Fruit fly (Drosophila melanogaster) whole organism, embryonic: Measurements from ENCODE around the gene eas.

Experiments used
- Aef1 ChIP-seq: fragments of 200-800 bp; sonication (Bioruptor generic); IDR thresholded peaks from 3 replicates; pipeline ENCODE4 v1.3.6; 2022; ENCODE audit warnings: missing biosample characterization, missing genetic modification characterization
- CG13894 ChIP-seq: fragments of 200-800 bp; sonication (Bioruptor generic); optimal IDR thresholded peaks from 3 replicates; lab custom pipeline; 2018; ENCODE audit warnings: missing biosample characterization, mild to moderate bottlenecking, missing genetic modification characterization, moderate library complexity
- CG15011 ChIP-seq: fragments of 200-800 bp; sonication (Bioruptor generic); optimal IDR thresholded peaks from 3 replicates; lab custom pipeline; 2018; ENCODE audit warnings: missing biosample characterization, mild to moderate bottlenecking, missing genetic modification characterization
- CG15696 ChIP-seq: fragments of 200-800 bp; sonication (Bioruptor generic); optimal IDR thresholded peaks from 2 replicates; lab custom pipeline; 2019; ENCODE audit warnings: missing biosample characterization, mild to moderate bottlenecking, missing genetic modification characterization, moderate library complexity
- CG1602 ChIP-seq: fragments of 200-800 bp; sonication (Bioruptor generic); optimal IDR thresholded peaks from 3 replicates; lab custom pipeline; 2016; ENCODE audit warnings: missing biosample characterization, missing genetic modification characterization
- CG16813 ChIP-seq: fragments of 200-800 bp; sonication (Bioruptor generic); IDR thresholded peaks from 3 replicates; pipeline ENCODE4 v1.3.6; 2022; ENCODE audit warnings: missing biosample characterization, missing genetic modification characterization; ENCODE audit not compliant: partially characterized antibody
- CG17385 ChIP-seq: fragments of 200-800 bp; sonication (Bioruptor generic); optimal IDR thresholded peaks from 3 replicates; lab custom pipeline; 2018; ENCODE audit warnings: missing biosample characterization, mild to moderate bottlenecking, missing genetic modification characterization
- CG17912 ChIP-seq: fragments of 200-800 bp; sonication (Bioruptor generic); optimal IDR thresholded peaks from 2 replicates; lab custom pipeline; 2018; ENCODE audit warnings: missing biosample characterization, mild to moderate bottlenecking, missing genetic modification characterization
- CG18476 ChIP-seq: fragments of 200-800 bp; sonication (Bioruptor generic); optimal IDR thresholded peaks from 2 replicates; lab custom pipeline; 2016; ENCODE audit warnings: missing biosample characterization, mild to moderate bottlenecking, missing genetic modification characterization
- CG2712 ChIP-seq: fragments of 200-800 bp; optimal IDR thresholded peaks from 3 replicates; lab custom pipeline; 2019; ENCODE audit warnings: missing biosample characterization, mild to moderate bottlenecking, missing genetic modification characterization, moderate library complexity
- CG31365 ChIP-seq: fragments of 200-800 bp; sonication (Bioruptor generic); optimal IDR thresholded peaks from 2 replicates; lab custom pipeline; 2018; ENCODE audit warnings: missing biosample characterization, mild to moderate bottlenecking, missing genetic modification characterization
- CG3281 ChIP-seq: fragments of 200-800 bp; sonication (Bioruptor generic); optimal IDR thresholded peaks from 3 replicates; lab custom pipeline; 2017; ENCODE audit warnings: missing biosample characterization, mild to moderate bottlenecking, missing genetic modification characterization
- CG33213 ChIP-seq: fragments of 200-800 bp; sonication (Bioruptor generic); optimal IDR thresholded peaks from 3 replicates; lab custom pipeline; 2016; ENCODE audit warnings: missing biosample characterization, missing genetic modification characterization
- CG6683 ChIP-seq: fragments of 200-800 bp; sonication (Bioruptor generic); optimal IDR thresholded peaks from 2 replicates; lab custom pipeline; 2017; ENCODE audit warnings: missing biosample characterization, mild to moderate bottlenecking, missing genetic modification characterization, missing genetic modification reagents
- CG6689 ChIP-seq: fragments of 200-800 bp; sonication (Bioruptor generic); IDR thresholded peaks from 2 replicates; pipeline ENCODE4 v1.3.6; 2022; ENCODE audit warnings: missing biosample characterization, missing genetic modification characterization
- Camta ChIP-seq: fragments of 200-800 bp; sonication (Bioruptor generic); optimal IDR thresholded peaks from 2 replicates; lab custom pipeline; 2016; ENCODE audit warnings: missing biosample characterization, missing genetic modification characterization
- CrebB ChIP-seq: fragments of 200-800 bp; sonication (Bioruptor generic); optimal IDR thresholded peaks from 3 replicates; lab custom pipeline; 2018; ENCODE audit warnings: missing biosample characterization, mild to moderate bottlenecking, missing genetic modification characterization
- Deaf1 ChIP-seq: fragments of 200-800 bp; optimal IDR thresholded peaks from 3 replicates; lab custom pipeline; 2019; ENCODE audit warnings: missing biosample characterization, mild to moderate bottlenecking, missing genetic modification characterization, moderate library complexity
- HmgZ ChIP-seq: fragments of 200-800 bp; sonication (Bioruptor generic); optimal IDR thresholded peaks from 2 replicates; lab custom pipeline; 2018; ENCODE audit warnings: missing biosample characterization, mild to moderate bottlenecking, missing genetic modification characterization
- Lhr ChIP-seq: fragments of 200-800 bp; sonication (Bioruptor generic); optimal IDR thresholded peaks from 3 replicates; lab custom pipeline; 2017; ENCODE audit warnings: mild to moderate bottlenecking, missing biosample characterization, missing genetic modification reagents, missing genetic modification characterization
- MTF-1 ChIP-seq: fragments of 200-800 bp; sonication (Bioruptor generic); optimal IDR thresholded peaks from 2 replicates; lab custom pipeline; 2018; ENCODE audit warnings: missing biosample characterization, mild to moderate bottlenecking, missing genetic modification characterization, borderline replicate concordance
- Opbp ChIP-seq: fragments of 200-800 bp; sonication (Bioruptor generic); IDR thresholded peaks from 3 replicates; pipeline ENCODE4 v1.3.6; 2022; ENCODE audit warnings: missing biosample characterization, missing genetic modification characterization; ENCODE audit not compliant: partially characterized antibody
- Scr ChIP-seq: fragments of 200-800 bp; sonication (Bioruptor generic); IDR thresholded peaks from 2 replicates; pipeline ENCODE4 v1.3.6; 2022; ENCODE audit warnings: missing biosample characterization, missing genetic modification characterization; ENCODE audit not compliant: partially characterized antibody
- Sry-δ ChIP-seq: fragments of 200-800 bp; sonication (Bioruptor generic); optimal IDR thresholded peaks from 2 replicates; lab custom pipeline; 2016; ENCODE audit warnings: missing biosample characterization, missing genetic modification characterization
- Taf1 ChIP-seq: fragments of 200-800 bp; sonication (Bioruptor generic); IDR thresholded peaks from 2 replicates; pipeline ENCODE4 v1.3.6; 2022; ENCODE audit warnings: missing biosample characterization, missing genetic modification characterization
- bbx ChIP-seq: fragments of 200-800 bp; sonication (Bioruptor generic); IDR thresholded peaks from 2 replicates; pipeline ENCODE4 v1.3.6; 2022; ENCODE audit warnings: missing biosample characterization, missing genetic modification characterization; ENCODE audit not compliant: partially characterized antibody
- bcd ChIP-seq: fragments of 200-800 bp; sonication (Bioruptor generic); optimal IDR thresholded peaks from 2 replicates; lab custom pipeline; 2017; ENCODE audit warnings: missing biosample characterization, mild to moderate bottlenecking, missing genetic modification characterization
- bigmax ChIP-seq: fragments of 200-800 bp; sonication (Bioruptor generic); optimal IDR thresholded peaks from 2 replicates; lab custom pipeline; 2018; ENCODE audit warnings: missing biosample characterization, mild to moderate bottlenecking, missing genetic modification characterization
- cato ChIP-seq: fragments of 200-800 bp; sonication (Bioruptor generic); optimal IDR thresholded peaks from 2 replicates; lab custom pipeline; 2016; ENCODE audit warnings: missing biosample characterization, missing genetic modification characterization, borderline replicate concordance
- crp ChIP-seq, 2 experiments: fragments of 200-800 bp; sonication (Bioruptor generic); optimal IDR thresholded peaks; 2 replicates in 1 of 2; 3 replicates in 1 of 2; lab custom pipeline; 2017; ENCODE audit warnings: missing biosample characterization in 2 of 2, missing genetic modification characterization in 2 of 2, mild to moderate bottlenecking in 1 of 2, moderate library complexity in 1 of 2
- disco-r ChIP-seq: fragments of 200-800 bp; sonication (Bioruptor generic); optimal IDR thresholded peaks from 2 replicates; lab custom pipeline; 2016; ENCODE audit warnings: missing biosample characterization, missing genetic modification characterization
- dmrt11E ChIP-seq: fragments of 200-800 bp; sonication (Bioruptor generic); optimal IDR thresholded peaks from 3 replicates; lab custom pipeline; 2018; ENCODE audit warnings: missing biosample characterization, mild to moderate bottlenecking, missing genetic modification characterization, moderate library complexity
- emc ChIP-seq: fragments of 200-800 bp; sonication (Bioruptor generic); optimal IDR thresholded peaks from 2 replicates; lab custom pipeline; 2016; ENCODE audit warnings: missing biosample characterization, missing genetic modification characterization
- gce ChIP-seq: fragments of 200-800 bp; sonication (Bioruptor generic); IDR thresholded peaks from 3 replicates; pipeline ENCODE4 v1.3.6; 2022; ENCODE audit warnings: missing biosample characterization, missing genetic modification characterization
- grn ChIP-seq: fragments of 200-800 bp; sonication (Bioruptor generic); optimal IDR thresholded peaks from 3 replicates; lab custom pipeline; 2017; ENCODE audit warnings: missing biosample characterization, missing genetic modification characterization
- hbn ChIP-seq: fragments of 200-800 bp; sonication (Bioruptor generic); IDR thresholded peaks from 2 replicates; pipeline ENCODE4 v1.3.6; 2022; ENCODE audit warnings: missing biosample characterization, missing genetic modification characterization; ENCODE audit not compliant: partially characterized antibody
- lola ChIP-seq, 3 experiments: fragments of >200 bp in 2 of 3; fragments of 200-800 bp in 1 of 3; sonication (Bioruptor generic) in 1 of 3; optimal IDR thresholded peaks; 2 replicates each; lab custom pipeline; 2017 to 2019; ENCODE audit warnings: missing biosample characterization in 3 of 3, missing genetic modification characterization in 3 of 3, mild to moderate bottlenecking in 1 of 3, moderate library complexity in 1 of 3
- peb ChIP-seq: fragments of 200-800 bp; sonication (Bioruptor generic); IDR thresholded peaks from 2 replicates; pipeline ENCODE4 v1.3.6; 2022; ENCODE audit warnings: missing biosample characterization, missing genetic modification characterization
- pfk ChIP-seq: fragments of 200-800 bp; sonication (Bioruptor generic); optimal IDR thresholded peaks from 2 replicates; lab custom pipeline; 2018; ENCODE audit warnings: missing biosample characterization, mild to moderate bottlenecking, missing genetic modification characterization, moderate library complexity
- pnt ChIP-seq: fragments of 200-800 bp; sonication (Bioruptor generic); optimal IDR thresholded peaks from 3 replicates; lab custom pipeline; 2016; ENCODE audit warnings: missing biosample characterization, missing genetic modification characterization
- schlank ChIP-seq: fragments of 200-800 bp; sonication (Bioruptor generic); optimal IDR thresholded peaks from 2 replicates; lab custom pipeline; 2018; ENCODE audit warnings: missing biosample characterization, mild to moderate bottlenecking, missing genetic modification characterization
- shn ChIP-seq: fragments of 200-800 bp; sonication (Bioruptor generic); optimal IDR thresholded peaks from 3 replicates; lab custom pipeline; 2016; ENCODE audit warnings: missing biosample characterization, missing genetic modification characterization
- tgo ChIP-seq: fragments of 200-800 bp; sonication (Bioruptor generic); IDR thresholded peaks from 3 replicates; pipeline ENCODE4 v1.3.6; 2022; ENCODE audit warnings: missing biosample characterization, missing genetic modification characterization
- twi ChIP-seq: fragments of 200-800 bp; optimal IDR thresholded peaks from 2 replicates; lab custom pipeline; 2019; ENCODE audit warnings: missing biosample characterization, mild to moderate bottlenecking, missing genetic modification characterization, moderate library complexity
- unc-4 ChIP-seq: fragments of 200-800 bp; sonication (Bioruptor generic); IDR thresholded peaks from 2 replicates; pipeline ENCODE4 v1.3.6; 2022; ENCODE audit warnings: missing biosample characterization, missing genetic modification characterization; ENCODE audit not compliant: partially characterized antibody
- zfh1 ChIP-seq: fragments of 200-800 bp; sonication (Bioruptor generic); IDR thresholded peaks from 3 replicates; pipeline ENCODE4 v1.3.6; 2022; ENCODE audit warnings: missing biosample characterization, missing genetic modification characterization

Gene eas

DNA sequence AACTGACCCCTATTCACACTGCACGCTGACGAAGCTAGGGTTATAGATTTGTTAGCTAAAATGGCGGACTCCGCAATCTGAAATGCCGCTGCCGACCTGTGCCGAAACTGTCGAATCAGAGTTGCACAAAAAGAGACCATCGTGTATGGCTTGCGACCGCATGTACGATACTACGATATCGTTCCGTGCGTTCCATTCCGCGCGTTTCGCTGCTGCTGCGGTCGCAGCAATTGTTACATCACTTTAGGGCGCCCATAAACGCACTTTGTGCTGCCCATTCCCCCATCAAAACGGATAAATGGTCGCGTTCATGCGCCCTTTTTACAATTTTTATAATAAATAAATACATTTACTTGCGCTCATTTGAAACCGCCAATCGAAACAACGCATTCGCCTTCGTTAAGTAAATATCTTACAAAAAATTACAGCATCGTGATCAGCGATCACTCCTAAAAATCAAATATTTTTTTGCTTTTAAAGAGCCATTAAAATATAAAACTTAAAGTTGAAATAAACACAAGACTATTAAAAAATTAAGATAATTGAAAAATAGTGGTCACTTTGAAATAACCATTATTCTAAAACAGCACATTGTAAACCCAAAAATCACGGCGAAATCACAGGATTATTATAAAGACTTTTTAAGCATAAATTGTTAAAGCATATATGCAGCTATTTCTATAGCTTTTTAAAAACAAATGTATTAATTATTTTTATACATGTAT, 42.2 kb downstream of the eas start, which contains the start of gene Cyp1 (continued):
- TF ChIP-seq CG15696 (tag; lab: Kevin White, UChicago), result no peak

- TF ChIP-seq zfh1 (GFP tag; lab: Robert Waterston, UW) (no peak), gce (no peak), Aef1 (GFP tag; lab: Robert Waterston, UW) (no peak), CrebB (tag; lab: Kevin White, UChicago) (no peak), Camta (GFP tag; lab: Kevin White, UChicago) (no peak), CG6683 (GFP tag; lab: Kevin White, UChicago) (no peak), HmgZ (tag; lab: Kevin White, UChicago) (no peak), CG13894 (tag; lab: Kevin White, UChicago) (no peak), CG1602 (GFP tag; lab: Kevin White, UChicago) (no peak), pfk (GFP tag; lab: Kevin White, UChicago) (peak; percentile 75), CG16813 (GFP tag; lab: Robert Waterston, UW) (0 out of 3 replicates have a peak, but pooled peaks have one; percentile 42), bigmax (GFP tag; lab: Kevin White, UChicago) (no peak), bcd (GFP tag; lab: Kevin White, UChicago) (no peak), CG15696 (tag; lab: Kevin White, UChicago) (no peak), CG6689 (GFP tag; lab: Robert Waterston, UW) (no peak), CG3281 (GFP tag; lab: Kevin White, UChicago) (no peak), MTF-1 (GFP tag; lab: Kevin White, UChicago) (no peak), Scr (GFP tag; lab: Robert Waterston, UW) (peak; percentile 25), pnt (no peak), lola (GFP tag; optimal IDR thresholded peaks at IDR 0.05; lab: Kevin White, UChicago) (no peak), cato (GFP tag; lab: Kevin White, UChicago) (no peak), crp (GFP tag; optimal IDR thresholded peaks at IDR 0.05; lab: Kevin White, UChicago) (no peak), Taf1 (GFP tag; lab: Robert Waterston, UW) (no peak), Deaf1 (tag; lab: Kevin White, UChicago) (no peak), Sry-δ (peak; percentile 1), bbx (peak; percentile 42; the same call in 1 of the 2 replicates), emc (GFP tag; lab: Kevin White, UChicago) (no peak), shn (GFP tag; lab: Kevin White, UChicago) (no peak), dmrt11E (tag; lab: Kevin White, UChicago) (no peak), CG17385 (GFP tag; lab: Kevin White, UChicago) (no peak), hbn (GFP tag; lab: Robert Waterston, UW) (0 out of 2 replicates have a peak, but pooled peaks have one; percentile 40), Opbp (GFP tag; lab: Robert Waterston, UW) (peak; percentile 17; the same call in 1 of the 3 replicates), CG33213 (GFP tag; lab: Kevin White, UChicago) (no peak), Lhr (GFP tag; lab: Kevin White, UChicago) (no peak), schlank (tag; lab: Kevin White, UChicago) (no peak), CG17912 (no peak), disco-r (no peak), twi (tag; lab: Kevin White, UChicago) (no peak), unc-4 (GFP tag; lab: Robert Waterston, UW) (peak; percentile 19; the same call in 1 of the 2 replicates), CG31365 (tag; lab: Kevin White, UChicago) (no peak), CG15011 (no peak), grn (GFP tag; lab: Kevin White, UChicago) (no peak), peb (no peak), tgo (GFP tag; lab: Robert Waterston, UW) (no peak), CG2712 (tag; lab: Kevin White, UChicago) (no peak), CG18476 (GFP tag; lab: Kevin White, UChicago) (no peak)
These were observed 42.9 kb downstream of the eas start for dm6 chrX:16321037-16321436.
